Fruit fly (Drosophila melanogaster) whole organism, embryonic: ENCODE data around the gene CG32032.

ENCODE experiments used
- CG10959 ChIP-seq: fragments of 200-800 bp; sonication (Bioruptor generic); IDR thresholded peaks from 2 replicates; pipeline ENCODE4 v1.3.6; 2022; ENCODE audit warnings: missing biosample characterization, missing genetic modification characterization
- CG15696 ChIP-seq: fragments of 200-800 bp; sonication (Bioruptor generic); optimal IDR thresholded peaks from 2 replicates; lab custom pipeline; 2019; ENCODE audit warnings: missing biosample characterization, mild to moderate bottlenecking, missing genetic modification characterization, moderate library complexity
- CG16779 ChIP-seq: fragments of 200-800 bp; sonication (Bioruptor generic); IDR thresholded peaks from 2 replicates; pipeline ENCODE4 v1.3.6; 2022; ENCODE audit warnings: missing biosample characterization, missing genetic modification characterization

DNA sequence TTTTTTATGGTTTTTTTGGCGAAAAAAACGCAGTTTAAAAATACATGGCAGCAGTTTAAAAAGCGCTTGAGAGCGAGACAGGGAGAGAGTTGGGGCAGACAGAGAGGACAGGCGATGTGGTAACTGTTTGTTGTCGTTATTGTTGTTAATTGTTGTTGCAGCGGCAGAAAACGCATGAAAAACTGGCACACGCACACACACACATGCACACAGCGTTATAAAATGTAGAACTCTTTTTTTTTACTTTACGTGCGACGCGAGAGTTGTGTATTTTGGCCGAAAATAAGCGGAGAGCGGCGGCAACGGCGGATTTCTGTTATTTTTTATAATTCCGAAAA, 32.0 kb downstream of the CG32032 start:
- TF ChIP-seq CG15696 (tag; lab: Kevin White, UChicago) (no peak), CG16779 (GFP tag; lab: Robert Waterston, UW) (no peak), CG10959 (no peak)
